Worm (Caenorhabditis elegans): Measurements from ENCODE around the gene mec-3.

DNA sequence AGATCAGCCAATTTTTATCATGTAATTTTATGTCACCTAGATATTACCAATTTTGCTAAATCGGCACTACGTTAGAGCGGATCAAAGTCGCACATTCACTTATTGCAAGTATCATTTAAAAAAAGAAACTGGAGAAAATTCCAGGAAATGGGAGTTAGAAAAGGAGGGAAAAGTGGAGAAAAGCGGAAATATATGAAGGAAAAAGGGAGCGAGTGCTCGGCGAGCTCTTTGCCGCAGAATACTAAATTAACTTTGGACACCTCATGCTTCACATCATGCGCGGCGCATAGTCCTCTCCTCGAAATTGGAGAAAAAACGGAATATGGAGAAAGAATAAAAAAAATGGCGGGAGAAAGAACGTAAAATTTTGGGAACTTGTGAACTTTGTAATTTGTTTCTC is 45.9 kb upstream of the mec-3 start:
- no peak for TF ChIP-seq dve-1 (tag; optimal IDR thresholded peaks at IDR 0.05)
- no peak for TF ChIP-seq ceh-34 (tag; optimal IDR thresholded peaks at IDR 0.05)
- TF ChIP-seq F13H6.1 (tag; optimal IDR thresholded peaks at IDR 0.05), result no peak
- no peak for TF ChIP-seq pha-2 (tag; optimal IDR thresholded peaks at IDR 0.05)

All from whole organism, late embryonic.